Worm (Caenorhabditis elegans): ENCODE data around the gene F39B3.3.

Gene F39B3.3

ce11 chrX:17544349-17544936 lies 34.5 kb downstream of the F39B3.3 start (continued):
- TF ChIP-seq K11D2.4 (GFP tag; IDR thresholded peaks at IDR 0.05), result peak; percentile 98
- peak; percentile 98 for TF ChIP-seq dox-1 (GFP tag; IDR thresholded peaks at IDR 0.05)
- no peak for TF ChIP-seq efl-1 (GFP tag; optimal IDR thresholded peaks at IDR 0.05)
- TF ChIP-seq ztf-3 (GFP tag; optimal IDR thresholded peaks at IDR 0.05), result peak; percentile 49
- TF ChIP-seq ztf-25 (GFP tag; IDR thresholded peaks at IDR 0.05), result no peak
- TF ChIP-seq rcor-1 (GFP tag; IDR thresholded peaks at IDR 0.05), result peak; percentile 94
- no peak for TF ChIP-seq ccch-3 (GFP tag; optimal IDR thresholded peaks at IDR 0.05)
- peak; percentile 76 for TF ChIP-seq F22D6.2 (tag; optimal IDR thresholded peaks at IDR 0.05)
- TF ChIP-seq attf-6 (GFP tag; IDR thresholded peaks at IDR 0.05), result no peak
- no peak for TF ChIP-seq F33H1.4 (GFP tag; IDR thresholded peaks at IDR 0.05)
- TF ChIP-seq mcd-1 (GFP tag; IDR thresholded peaks at IDR 0.05), result peak; percentile 87
- TF ChIP-seq nfyb-1 (GFP tag; IDR thresholded peaks at IDR 0.05), result peak; percentile 95
- TF ChIP-seq F39B2.1 (GFP tag; IDR thresholded peaks at IDR 0.05), result no peak
- TF ChIP-seq gei-17 (GFP tag; optimal IDR thresholded peaks at IDR 0.05), result peak; percentile 95
- TF ChIP-seq nhr-80 (tag; optimal IDR thresholded peaks at IDR 0.05), result peak; percentile 65
- no peak for TF ChIP-seq ets-4 (GFP tag; optimal IDR thresholded peaks at IDR 0.05)
- no peak for TF ChIP-seq ama-1 (optimal IDR thresholded peaks at IDR 0.05)
- no peak for TF ChIP-seq ama-1 (GFP tag; optimal IDR thresholded peaks at IDR 0.05)
- TF ChIP-seq somi-1 (GFP tag; optimal IDR thresholded peaks at IDR 0.05), result peak; percentile 69
- no peak for TF ChIP-seq dpl-1 (GFP tag; optimal IDR thresholded peaks at IDR 0.05)
- peak; percentile 49; the same call in 1 of the 2 replicates for TF ChIP-seq C17E4.6 (GFP tag; IDR thresholded peaks at IDR 0.05)
- TF ChIP-seq ceh-40 (GFP tag; IDR thresholded peaks at IDR 0.05), result no peak

ce11 chrX:17539968-17540367 lies 38.9 kb downstream of the F39B3.3 start:
- no peak for TF ChIP-seq ceh-40 (GFP tag; IDR thresholded peaks at IDR 0.05)
- TF ChIP-seq F55B11.4 (tag; optimal IDR thresholded peaks at IDR 0.05; ENCODE audit: borderline replicate concordance, insufficient read depth), result no peak
- no peak for TF ChIP-seq C17E4.6 (GFP tag; IDR thresholded peaks at IDR 0.05)
- TF ChIP-seq zfh-2 (GFP tag; conservative IDR thresholded peaks at IDR 0.05), result no peak
- TF ChIP-seq ceh-58 (GFP tag; IDR thresholded peaks at IDR 0.05), result no peak

ce11 chrX:17537568-17537967 lies 41.3 kb downstream of the F39B3.3 start:
- TF ChIP-seq attf-5 (GFP tag; optimal IDR thresholded peaks at IDR 0.05) (no peak), mel-28 (tag; optimal IDR thresholded peaks at IDR 0.05; ENCODE audit: borderline replicate concordance) (no peak), lin-40 (tag; optimal IDR thresholded peaks at IDR 0.05) (no peak), die-1 (tag; optimal IDR thresholded peaks at IDR 0.05) (no peak), nhr-27 (tag; optimal IDR thresholded peaks at IDR 0.05) (no peak), ekl-4 (GFP tag; IDR thresholded peaks at IDR 0.05) (no peak), dpl-1 (GFP tag; optimal IDR thresholded peaks at IDR 0.05) (no peak), nhr-80 (tag; optimal IDR thresholded peaks at IDR 0.05) (peak; percentile 58)

ce11 chrX:17534877-17535276 lies 44.0 kb downstream of the F39B3.3 start:
- TF ChIP-seq pbrm-1 (GFP tag; IDR thresholded peaks at IDR 0.05) (no peak), cebp-1 (GFP tag; IDR thresholded peaks at IDR 0.05) (no peak), cebp-1 (tag; optimal IDR thresholded peaks at IDR 0.05) (no peak), attf-5 (GFP tag; optimal IDR thresholded peaks at IDR 0.05) (no peak), F37B4.10 (GFP tag; IDR thresholded peaks at IDR 0.05) (no peak), aptf-2 (GFP tag; conservative IDR thresholded peaks at IDR 0.05) (no peak), unc-130 (GFP tag; optimal IDR thresholded peaks at IDR 0.05) (no peak), lag-1 (GFP tag; IDR thresholded peaks at IDR 0.05) (no peak), aptf-3 (GFP tag; IDR thresholded peaks at IDR 0.05) (no peak), hsf-1 (GFP tag; IDR thresholded peaks at IDR 0.05) (no peak), snpc-4 (GFP tag; optimal IDR thresholded peaks at IDR 0.05) (no peak), snpc-4 (tag; optimal IDR thresholded peaks at IDR 0.05) (no peak)
